Worm (Caenorhabditis elegans): ENCODE measurements around the gene Y24D9B.1.

ce11 chrIV:4346512-4346911 lies 29.4 kb downstream of the Y24D9B.1 start, which contains the start of gene oac-52:
- no peak for TF ChIP-seq med-1 (GFP tag; optimal IDR thresholded peaks at IDR 0.05; ENCODE audit: insufficient read depth)
- TF ChIP-seq flt-1 (GFP tag; IDR thresholded peaks at IDR 0.05) = no peak

All from whole organism, midembryonic.